Fruit fly (Drosophila melanogaster): ENCODE data around the gene CG6138.

The CG6138 gene

DNA sequence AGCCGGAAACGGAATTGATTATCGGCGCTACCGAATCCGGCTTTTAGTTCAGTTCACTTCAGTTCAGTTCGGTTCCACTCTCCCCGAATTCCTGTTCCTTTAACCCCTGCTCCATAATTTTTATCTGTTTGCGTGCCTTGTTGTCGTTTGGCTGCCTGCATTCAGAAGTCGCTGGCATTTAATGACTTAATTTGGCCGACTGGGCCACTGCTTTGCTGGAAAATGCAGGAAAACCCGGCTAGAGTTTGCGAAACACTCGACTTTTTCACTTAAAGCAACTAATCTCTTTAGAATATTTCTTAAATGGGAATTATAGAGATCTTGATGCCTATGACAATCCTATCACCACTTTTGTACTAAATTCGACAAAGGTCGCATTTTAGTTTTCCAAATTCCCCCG lies 12.4 kb downstream of the CG6138 start, which contains the start of gene CG34160 (continued):
- TF ChIP-seq org-1 (GFP tag; optimal IDR thresholded peaks at IDR 0.05): no peak
- no peak for TF ChIP-seq MESR4 (GFP tag; optimal IDR thresholded peaks at IDR 0.05)
- no peak for TF ChIP-seq Trl (optimal IDR thresholded peaks at IDR 0.05)
- TF ChIP-seq Trl (GFP tag; optimal IDR thresholded peaks at IDR 0.05): no peak

dm6 chr2L:10581602-10582001 lies 14.5 kb downstream of the CG6138 start, which contains the start of gene CG34161:
CG34161 (minus strand) TSS chr2L:10581702.
- no peak for TF ChIP-seq grau (tag; optimal IDR thresholded peaks at IDR 0.05)
- no peak for TF ChIP-seq PHDP (tag; optimal IDR thresholded peaks at IDR 0.05)
- no peak for TF ChIP-seq CG10321 (GFP tag; IDR thresholded peaks at IDR 0.05)
- no peak for TF ChIP-seq YL-1 (GFP tag; optimal IDR thresholded peaks at IDR 0.05)
- TF ChIP-seq zfh1 (GFP tag; IDR thresholded peaks at IDR 0.05): no peak
- TF ChIP-seq org-1 (GFP tag; optimal IDR thresholded peaks at IDR 0.05): no peak
- TF ChIP-seq Hr51 (GFP tag; optimal IDR thresholded peaks at IDR 0.05): no peak
- TF ChIP-seq row (GFP tag; IDR thresholded peaks at IDR 0.05): no peak
- no peak for TF ChIP-seq eyg (GFP tag; optimal IDR thresholded peaks at IDR 0.05)
- TF ChIP-seq Ets65A (GFP tag): no peak
- TF ChIP-seq seq (GFP tag; IDR thresholded peaks at IDR 0.05): no peak

DNA sequence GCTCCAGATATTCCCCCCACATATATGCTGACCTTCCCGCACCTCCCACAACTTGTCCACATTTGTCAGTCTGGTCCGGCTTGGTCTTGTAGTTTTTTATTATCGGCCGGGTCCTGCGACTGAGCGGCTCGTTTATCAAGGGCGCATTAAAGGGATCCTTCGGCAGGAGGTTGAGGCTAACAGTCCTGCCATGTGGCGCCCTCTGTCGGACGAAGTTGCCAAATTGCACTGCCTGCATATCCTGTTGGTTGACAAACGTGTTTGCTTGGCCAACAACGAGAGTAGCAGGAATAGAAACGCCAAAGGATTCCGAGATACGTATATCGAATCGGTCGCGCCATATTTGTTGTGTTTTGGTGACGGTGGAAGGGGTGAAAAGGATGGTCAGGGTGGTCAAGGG lies 36.5 kb downstream of the CG6138 start:
- TF ChIP-seq CoRest (tag; optimal IDR thresholded peaks at IDR 0.05): no peak
- no peak for TF ChIP-seq Hey (tag; optimal IDR thresholded peaks at IDR 0.05)
- 0 out of 2 replicates have a peak, but pooled peaks have one; percentile 5 for TF ChIP-seq amos (GFP tag; IDR thresholded peaks at IDR 0.05; ENCODE audit: partially characterized antibody)
- no peak for TF ChIP-seq CG8944 (GFP tag; optimal IDR thresholded peaks at IDR 0.05)
- peak; percentile 37 for TF ChIP-seq Ets65A (GFP tag)
- peak; percentile 78 for TF ChIP-seq CTCF (GFP tag; optimal IDR thresholded peaks at IDR 0.05)

dm6 chr2L:10607697-10608096 lies 40.6 kb downstream of the CG6138 start:
- TF ChIP-seq CG14860 (GFP tag; IDR thresholded peaks at IDR 0.05; ENCODE audit: partially characterized antibody) (0 out of 3 replicates have a peak, but pooled peaks have one; percentile 17), Hey (tag; optimal IDR thresholded peaks at IDR 0.05) (no peak), CG2199 (GFP tag; IDR thresholded peaks at IDR 0.05) (peak; percentile 62; the same call in 1 of the 3 replicates), oc (tag; optimal IDR thresholded peaks at IDR 0.05) (peak; percentile 61), Dip3 (GFP tag; optimal IDR thresholded peaks at IDR 0.05) (no peak), crol (GFP tag; IDR thresholded peaks at IDR 0.05) (peak; percentile 69; the same call in 1 of the 2 replicates)

dm6 chr2L:10608662-10609262 lies 41.7 kb downstream of the CG6138 start:
- TF ChIP-seq CG17328 (GFP tag; IDR thresholded peaks at IDR 0.05) (no peak), CG2199 (GFP tag; IDR thresholded peaks at IDR 0.05) (peak; percentile 61; the same call in 1 of the 3 replicates), sens (GFP tag) (peak; percentile 55), CG8089 (GFP tag; optimal IDR thresholded peaks at IDR 0.05) (no peak), CG7987 (GFP tag; optimal IDR thresholded peaks at IDR 0.05) (no peak), CG6791 (GFP tag; IDR thresholded peaks at IDR 0.05; ENCODE audit: partially characterized antibody) (0 out of 3 replicates have a peak, but pooled peaks have one; percentile 27), Meics (GFP tag; optimal IDR thresholded peaks at IDR 0.05) (no peak), twi (tag; optimal IDR thresholded peaks at IDR 0.05) (peak; percentile 84), Kr (GFP tag; optimal IDR thresholded peaks at IDR 0.05) (peak; percentile 63), CG13894 (tag; optimal IDR thresholded peaks at IDR 0.05) (peak; percentile 7), zen (tag; optimal IDR thresholded peaks at IDR 0.05) (peak; percentile 69), Atf3 (GFP tag; optimal IDR thresholded peaks at IDR 0.05) (no peak), kni (GFP tag; optimal IDR thresholded peaks at IDR 0.05) (peak; percentile 71), D19A (tag; optimal IDR thresholded peaks at IDR 0.05) (peak; percentile 4), sd (tag; optimal IDR thresholded peaks at IDR 0.05) (peak; percentile 22), ems (GFP tag; optimal IDR thresholded peaks at IDR 0.05) (no peak), CG18476 (GFP tag; optimal IDR thresholded peaks at IDR 0.05) (peak; percentile 7), hth (optimal IDR thresholded peaks at IDR 0.05) (peak; percentile 16), GATAe (GFP tag; conservative IDR thresholded peaks at IDR 0.05) (no peak), HLHmδ (GFP tag; optimal IDR thresholded peaks at IDR 0.05) (peak; percentile 41), pros (GFP tag; optimal IDR thresholded peaks at IDR 0.05) (peak; percentile 98)

Measured in whole organism, embryonic.